Worm (Caenorhabditis elegans): ENCODE measurements around the gene ZK105.5.

DNA sequence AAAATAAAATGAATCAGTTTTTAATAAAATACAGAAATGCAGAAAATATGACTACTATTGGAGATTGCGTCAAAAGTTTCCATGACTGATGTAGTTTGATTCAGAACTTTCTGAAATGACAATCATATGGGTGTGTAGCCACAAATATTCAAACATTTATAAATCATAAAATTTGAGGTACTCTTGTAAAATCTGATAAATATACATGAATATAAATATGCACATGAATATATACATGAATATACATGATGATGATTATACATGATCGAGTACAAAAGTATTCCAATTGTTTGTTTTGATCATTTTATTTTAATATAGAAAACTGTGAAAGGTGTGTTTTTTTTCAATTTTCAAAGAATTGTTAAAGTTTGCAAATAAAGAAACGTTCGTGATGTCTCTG lies 37.0 kb upstream of the ZK105.5 start, which contains the start of gene T05B11.4:
- TF ChIP-seq tbp1 (GFP tag; optimal IDR thresholded peaks at IDR 0.05) (no peak), nhr-90 (tag; optimal IDR thresholded peaks at IDR 0.05) (no peak), dox-1 (GFP tag; IDR thresholded peaks at IDR 0.05) (no peak)

Measured in whole organism, young adult.